Worm (Caenorhabditis elegans): ENCODE measurements around the gene Y39B6A.29.
A peak's percentile ranks its signal among the peaks of the same experiment; 100 is the strongest.

Gene Y39B6A.29

DNA sequence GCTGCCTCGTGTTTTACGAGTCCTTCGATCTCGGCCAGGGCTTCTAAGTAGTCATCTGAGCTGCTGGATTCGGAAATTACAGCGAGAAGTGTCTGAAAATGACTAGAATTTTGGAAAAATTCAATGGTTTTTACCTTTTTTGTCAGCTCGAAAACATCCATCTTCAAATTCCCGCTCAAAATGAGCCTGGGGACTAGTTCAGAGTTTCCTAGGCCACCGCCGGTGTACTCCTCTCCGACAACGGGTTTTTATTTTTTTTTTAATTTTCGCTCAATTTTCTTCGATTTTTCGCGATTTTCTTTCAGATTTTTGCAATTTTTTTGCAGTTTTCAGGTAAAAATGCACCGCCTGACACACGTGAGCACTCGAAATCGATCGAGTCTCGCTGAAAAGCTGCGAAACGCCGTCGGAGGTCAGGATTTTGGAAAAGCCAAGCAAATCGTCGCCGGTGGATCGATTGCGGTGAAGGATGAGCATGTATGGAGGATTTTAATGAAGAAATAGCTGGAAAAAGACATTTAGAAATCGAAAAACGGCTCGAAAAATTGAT is 43.5 kb downstream of the Y39B6A.29 start, which contains the start of the genes mrps-35 and sws-1 (continued):
- no peak for TF ChIP-seq egl-43 (GFP tag; IDR thresholded peaks at IDR 0.05)
- peak; percentile 45 for TF ChIP-seq mep-1 (tag; optimal IDR thresholded peaks at IDR 0.05)
- peak; percentile 99 for TF ChIP-seq mes-2 (tag; optimal IDR thresholded peaks at IDR 0.05; ENCODE audit: poor library complexity, severe bottlenecking)
- TF ChIP-seq nhr-28 (tag; optimal IDR thresholded peaks at IDR 0.05): peak; percentile 16
- peak in 1 of 2 experiments; percentile 87 for TF ChIP-seq hif-1 (tag; optimal IDR thresholded peaks at IDR 0.05)
- TF ChIP-seq pha-4 (GFP tag; IDR thresholded peaks at IDR 0.05): 0 out of 2 replicates have a peak, but pooled peaks have one; percentile 39
- no peak for TF ChIP-seq pha-4 (tag; optimal IDR thresholded peaks at IDR 0.05)
- peak; percentile 18 for TF ChIP-seq F37D6.2 (tag; optimal IDR thresholded peaks at IDR 0.05)
- TF ChIP-seq ceh-28 (tag; optimal IDR thresholded peaks at IDR 0.05): no peak
- no peak for TF ChIP-seq dmd-8 (GFP tag; IDR thresholded peaks at IDR 0.05)
- no peak for TF ChIP-seq daf-19 (GFP tag; conservative IDR thresholded peaks at IDR 0.05)
- no peak for TF ChIP-seq nhr-77 (tag; optimal IDR thresholded peaks at IDR 0.05)
- TF ChIP-seq spr-1 (tag; optimal IDR thresholded peaks at IDR 0.05): no peak
- TF ChIP-seq zip-11 (GFP tag; IDR thresholded peaks at IDR 0.05): no peak
- TF ChIP-seq dpl-1 (GFP tag; optimal IDR thresholded peaks at IDR 0.05): peak; percentile 96
- TF ChIP-seq lin-38 (GFP tag; IDR thresholded peaks at IDR 0.05): peak; percentile 73
- TF ChIP-seq snpc-1.2 (GFP tag; IDR thresholded peaks at IDR 0.05): 0 out of 2 replicates have a peak, but pooled peaks have one; percentile 30
- TF ChIP-seq mxl-2 (GFP tag; conservative IDR thresholded peaks at IDR 0.05): peak; percentile 51; the same call in 1 of the 2 replicates
- TF ChIP-seq ces-1 (GFP tag; optimal IDR thresholded peaks at IDR 0.05): no peak
- TF ChIP-seq unc-130 (GFP tag; optimal IDR thresholded peaks at IDR 0.05): peak; percentile 79
- TF ChIP-seq unc-62 (GFP tag; optimal IDR thresholded peaks at IDR 0.05 in 1 of 2): peak in 1 of 2 experiments; percentile 11
- no peak for TF ChIP-seq unc-62 (tag; optimal IDR thresholded peaks at IDR 0.05)
- TF ChIP-seq set-16 (GFP tag; IDR thresholded peaks at IDR 0.05): 0 out of 2 replicates have a peak, but pooled peaks have one; percentile 9

DNA sequence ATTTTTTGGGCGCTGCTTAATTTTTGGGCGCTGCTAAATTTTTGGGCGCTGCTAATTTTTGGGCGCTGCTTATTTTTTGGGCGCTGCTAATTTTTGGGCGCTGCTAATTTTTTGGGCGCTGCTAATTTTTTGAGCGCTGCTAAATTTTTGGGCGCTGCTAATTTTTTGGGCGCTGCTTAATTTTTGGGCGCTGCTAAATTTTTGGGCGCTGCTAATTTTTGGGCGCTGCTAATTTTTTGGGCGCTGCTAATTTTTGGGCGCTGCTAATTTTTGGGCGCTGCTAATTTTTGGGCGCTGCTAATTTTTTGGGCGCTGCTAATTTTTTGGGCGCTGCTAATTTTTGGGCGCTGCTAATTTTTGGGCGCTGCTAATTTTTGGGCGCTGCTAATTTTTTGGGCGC is 44.5 kb downstream of the Y39B6A.29 start:
- TF ChIP-seq F26F4.8 (GFP tag; conservative IDR thresholded peaks at IDR 0.05) (0 out of 2 replicates have a peak, but pooled peaks have one; percentile 36), tra-1 (GFP tag; IDR thresholded peaks at IDR 0.05) (0 out of 2 replicates have a peak, but pooled peaks have one; percentile 38), mxl-2 (GFP tag; conservative IDR thresholded peaks at IDR 0.05) (0 out of 2 replicates have a peak, but pooled peaks have one; percentile 7)

DNA sequence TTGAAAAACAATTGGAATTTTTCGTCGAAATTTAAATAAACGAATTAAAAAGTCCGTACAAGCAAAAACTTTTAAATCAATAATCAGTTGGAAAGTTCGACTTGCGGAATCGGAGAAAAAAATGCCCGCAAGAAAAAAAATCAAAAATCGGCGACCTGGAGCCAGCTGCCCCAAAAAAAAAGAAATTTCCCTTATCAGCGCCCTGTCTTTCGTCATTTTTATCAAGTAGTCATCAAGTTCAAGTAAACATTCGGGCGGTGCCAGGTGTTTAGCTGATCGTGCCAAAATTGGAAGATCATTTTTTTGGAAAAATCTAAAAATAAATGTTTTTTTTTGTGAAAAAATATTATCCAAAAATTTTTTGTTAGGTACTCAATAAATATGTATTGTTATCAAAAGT is 46.3 kb downstream of the Y39B6A.29 start:
- TF ChIP-seq attf-4 (tag; optimal IDR thresholded peaks at IDR 0.05) (no peak), F26F4.8 (GFP tag; conservative IDR thresholded peaks at IDR 0.05) (no peak), mxl-2 (GFP tag; conservative IDR thresholded peaks at IDR 0.05) (no peak), pha-4 (GFP tag; IDR thresholded peaks at IDR 0.05) (no peak), pha-4 (tag; optimal IDR thresholded peaks at IDR 0.05) (no peak), nhr-25 (tag; optimal IDR thresholded peaks at IDR 0.05; ENCODE audit: borderline replicate concordance, insufficient read depth) (no peak), mdt-29 (GFP tag; IDR thresholded peaks at IDR 0.05) (no peak), zip-11 (GFP tag; IDR thresholded peaks at IDR 0.05) (no peak), mxl-3 (GFP tag; optimal IDR thresholded peaks at IDR 0.05) (no peak), dve-1 (tag; optimal IDR thresholded peaks at IDR 0.05; ENCODE audit: insufficient read depth) (peak; percentile 25), Y5F2A.4 (GFP tag; optimal IDR thresholded peaks at IDR 0.05) (no peak), dmd-6 (GFP tag; IDR thresholded peaks at IDR 0.05) (peak; percentile 45; the same call in 1 of the 2 replicates), fos-1 (tag; optimal IDR thresholded peaks at IDR 0.05) (no peak), rbr-2 (tag; optimal IDR thresholded peaks at IDR 0.05) (no peak), daf-12 (tag; optimal IDR thresholded peaks at IDR 0.05) (no peak), daf-16 (GFP tag; optimal IDR thresholded peaks at IDR 0.05) (no peak), daf-16 (tag; optimal IDR thresholded peaks at IDR 0.05) (peak; percentile 65), nhr-28 (tag; optimal IDR thresholded peaks at IDR 0.05) (peak; percentile 0), php-3 (GFP tag; IDR thresholded peaks at IDR 0.05) (no peak), pqm-1 (tag; optimal IDR thresholded peaks at IDR 0.05) (peak; percentile 45), arid-1 (GFP tag; conservative IDR thresholded peaks at IDR 0.05) (no peak), mep-1 (tag; optimal IDR thresholded peaks at IDR 0.05) (no peak), gei-8 (GFP tag; optimal IDR thresholded peaks at IDR 0.05) (no peak), hlh-11 (tag; optimal IDR thresholded peaks at IDR 0.05) (peak; percentile 28), duxl-1 (tag; optimal IDR thresholded peaks at IDR 0.05; ENCODE audit: poor library complexity) (no peak), ceh-32 (tag; optimal IDR thresholded peaks at IDR 0.05; ENCODE audit: poor library complexity) (no peak), ceh-82 (tag; optimal IDR thresholded peaks at IDR 0.05) (no peak), Y75B8A.6 (GFP tag; IDR thresholded peaks at IDR 0.05) (no peak)
